Worm (Caenorhabditis elegans) whole organism, L4 larva: ENCODE measurements around the gene ZK632.11.

Source experiments
- F44E2.7 ChIP-seq: fragments of 200-800 bp; sonication (Bioruptor generic); IDR thresholded peaks from 2 replicates; pipeline ENCODE4 v2.1.2; 2022; ENCODE audit warnings: missing genetic modification characterization, missing compliant biosample characterization
- F49E8.2 ChIP-seq: sonication (generic microtip); optimal IDR thresholded peaks from 2 replicates; lab custom pipeline; 2016; ENCODE audit warnings: missing compliant biosample characterization, mild to moderate bottlenecking, missing genetic modification characterization, borderline replicate concordance
- T20F7.1 ChIP-seq: fragments of 200-800 bp; sonication (Bioruptor generic); optimal IDR thresholded peaks from 2 replicates; lab custom pipeline; 2018; ENCODE audit warnings: mild to moderate bottlenecking, missing genetic modification characterization, missing compliant biosample characterization
- T26A8.4 ChIP-seq: fragments of 200-800 bp; sonication (Bioruptor generic); IDR thresholded peaks from 2 replicates; pipeline ENCODE4 v1.3.6; 2022; ENCODE audit warnings: missing genetic modification characterization, missing compliant biosample characterization
- ZK546.5 ChIP-seq, 2 experiments: sonication (generic microtip); optimal IDR thresholded peaks; 2 replicates each; lab custom pipeline; 2017; ENCODE audit warnings: missing biosample characterization in 2 of 2, missing genetic modification characterization in 2 of 2
- aha-1 ChIP-seq: fragments of 150-350 bp; peaks from one replicate; lab custom pipeline; 2014; ENCODE audit warnings: missing biosample characterization, missing genetic modification characterization
- arid-1 ChIP-seq: fragments of 200-800 bp; sonication (Bioruptor generic); conservative IDR thresholded peaks from 2 replicates; pipeline ENCODE4 v1.3.6; 2022; ENCODE audit warnings: missing genetic modification reagents, missing genetic modification characterization, missing compliant biosample characterization
- ceh-28 ChIP-seq: fragments of 150-350 bp; optimal IDR thresholded peaks from 2 replicates; lab custom pipeline; 2014; ENCODE audit warnings: missing biosample characterization, missing genetic modification reagents, missing genetic modification characterization
- ceh-62 ChIP-seq: sonication (generic microtip); optimal IDR thresholded peaks from 2 replicates; lab custom pipeline; 2017; ENCODE audit warnings: missing biosample characterization, missing genetic modification characterization
- ces-1 ChIP-seq: fragments of 150-350 bp; sonication (generic microtip); optimal IDR thresholded peaks from 4 replicates; lab custom pipeline; 2014; ENCODE audit warnings: missing biosample characterization, missing genetic modification reagents, missing genetic modification characterization
- daf-16 ChIP-seq, 3 experiments: sonication (generic microtip); optimal IDR thresholded peaks; 2 replicates each; lab custom pipeline; 2016 to 2017; ENCODE audit warnings: missing genetic modification characterization in 3 of 3, missing genetic modification reagents in 3 of 3, mild to moderate bottlenecking in 2 of 3, missing compliant biosample characterization in 2 of 3, missing biosample characterization in 1 of 3, moderate library complexity in 1 of 3
- dve-1 ChIP-seq: sonication (generic microtip); optimal IDR thresholded peaks from 2 replicates; lab custom pipeline; 2017; ENCODE audit warnings: antibody characterized with exemption, mild to moderate bottlenecking, missing genetic modification characterization, missing compliant biosample characterization; ENCODE audit not compliant: insufficient read depth
- egl-43 ChIP-seq: fragments of 200-800 bp; sonication (Bioruptor generic); IDR thresholded peaks from 2 replicates; pipeline ENCODE4 v1.3.6; 2022; ENCODE audit warnings: missing genetic modification reagents, missing genetic modification characterization, missing compliant biosample characterization
- gei-8 ChIP-seq: fragments of 200-800 bp; sonication (Bioruptor generic); optimal IDR thresholded peaks from 2 replicates; lab custom pipeline; 2018; ENCODE audit warnings: mild to moderate bottlenecking, missing genetic modification characterization, missing compliant biosample characterization
- hif-1 ChIP-seq, 2 experiments: sonication (generic microtip); optimal IDR thresholded peaks; 2 replicates each; lab custom pipeline; 2016 to 2017; ENCODE audit warnings: missing compliant biosample characterization in 2 of 2, missing genetic modification characterization in 2 of 2, missing genetic modification reagents in 2 of 2, missing genotype in 2 of 2, mild to moderate bottlenecking in 1 of 2
- hlh-11 ChIP-seq: fragments of 200-800 bp; sonication (Bioruptor generic); optimal IDR thresholded peaks from 2 replicates; lab custom pipeline; 2018; ENCODE audit warnings: mild to moderate bottlenecking, missing genetic modification characterization, missing compliant biosample characterization
- hlh-30 ChIP-seq: sonication (generic microtip); optimal IDR thresholded peaks from 2 replicates; lab custom pipeline; 2017; ENCODE audit warnings: antibody characterized with exemption, mild to moderate bottlenecking, missing genetic modification characterization, missing compliant biosample characterization; ENCODE audit not compliant: insufficient read depth
- hmg-1.1 ChIP-seq: fragments of 200-800 bp; sonication (Bioruptor generic); IDR thresholded peaks from 2 replicates; pipeline ENCODE4 v1.3.6; 2022; ENCODE audit warnings: missing genetic modification reagents, missing genetic modification characterization, missing compliant biosample characterization
- lin-38 ChIP-seq: fragments of 200-800 bp; sonication (Bioruptor generic); IDR thresholded peaks from 2 replicates; pipeline ENCODE4 v1.3.6; 2022; ENCODE audit warnings: missing genetic modification reagents, missing genetic modification characterization, missing compliant biosample characterization
- lsy-2 ChIP-seq, 2 experiments: fragments of 150-350 bp in 1 of 2; sonication (generic microtip) in 1 of 2; optimal IDR thresholded peaks; 2 replicates each; lab custom pipeline; 2014 to 2017; ENCODE audit warnings: missing biosample characterization in 2 of 2, missing genetic modification characterization in 2 of 2
- madf-9 ChIP-seq: fragments of 200-800 bp; sonication (Bioruptor generic); conservative IDR thresholded peaks from 2 replicates; pipeline ENCODE4 v1.3.6; 2022; ENCODE audit warnings: missing genetic modification reagents, missing genetic modification characterization, missing compliant biosample characterization
- mdl-1 ChIP-seq, 2 experiments: fragments of 150-350 bp in 1 of 2; sonication (generic microtip) in 1 of 2; optimal IDR thresholded peaks; 2 replicates each; lab custom pipeline; 2014 to 2017; ENCODE audit warnings: missing biosample characterization in 2 of 2, missing genetic modification characterization in 2 of 2
- mdt-29 ChIP-seq: fragments of 200-800 bp; sonication (Bioruptor generic); IDR thresholded peaks from 2 replicates; pipeline ENCODE4 v1.3.6; 2022; ENCODE audit warnings: missing genetic modification reagents, missing genetic modification characterization, missing compliant biosample characterization
- mep-1 ChIP-seq: fragments of 150-350 bp; sonication (generic microtip); optimal IDR thresholded peaks from 3 replicates; lab custom pipeline; 2014; ENCODE audit warnings: missing biosample characterization, missing genetic modification characterization
- mes-2 ChIP-seq: sonication (generic microtip); optimal IDR thresholded peaks from 2 replicates; lab custom pipeline; 2016; ENCODE audit warnings: missing genotype, mild to moderate bottlenecking, missing genetic modification characterization, missing compliant biosample characterization; ENCODE audit not compliant: poor library complexity, severe bottlenecking
- mxl-3 ChIP-seq: fragments of 200-800 bp; sonication (Bioruptor generic); optimal IDR thresholded peaks from 2 replicates; lab custom pipeline; 2018; ENCODE audit warnings: mild to moderate bottlenecking, missing genetic modification characterization, missing compliant biosample characterization
- nhr-10 ChIP-seq: fragments of 150-350 bp; optimal IDR thresholded peaks from 2 replicates; lab custom pipeline; 2014; ENCODE audit warnings: missing biosample characterization, missing genetic modification characterization
- nhr-11 ChIP-seq: fragments of 150-350 bp; optimal IDR thresholded peaks from 2 replicates; lab custom pipeline; 2014; ENCODE audit warnings: missing biosample characterization, missing genetic modification characterization
- nhr-25 ChIP-seq: sonication (generic microtip); optimal IDR thresholded peaks from 2 replicates; lab custom pipeline; 2017; ENCODE audit warnings: missing genetic modification characterization, mild to moderate bottlenecking, missing compliant biosample characterization, antibody characterized with exemption, moderate library complexity, borderline replicate concordance; ENCODE audit not compliant: insufficient read depth
- nhr-6 ChIP-seq: fragments of 150-350 bp; optimal IDR thresholded peaks from 2 replicates; lab custom pipeline; 2014; ENCODE audit warnings: missing biosample characterization, missing genetic modification characterization
- nhr-77 ChIP-seq: fragments of 150-350 bp; optimal IDR thresholded peaks from 2 replicates; lab custom pipeline; 2014; ENCODE audit warnings: missing biosample characterization, missing genetic modification characterization
- pha-4 ChIP-seq, 2 experiments: fragments of 150-350 bp in 1 of 2; fragments of 200-800 bp in 1 of 2; sonication (Bioruptor generic) in 1 of 2; IDR thresholded peaks in 1 of 2; optimal IDR thresholded peaks in 1 of 2; 2 replicates each; pipeline versions ENCODE4 v1.3.6 to Lab custom; 2014 to 2022; ENCODE audit warnings: missing genetic modification characterization in 2 of 2, missing genetic modification reagents in 2 of 2, missing biosample characterization in 1 of 2, missing compliant biosample characterization in 1 of 2
- pqm-1 ChIP-seq: sonication (generic microtip); optimal IDR thresholded peaks from 2 replicates; lab custom pipeline; 2017; ENCODE audit warnings: missing biosample characterization, missing genetic modification characterization
- rbr-2 ChIP-seq: sonication (generic microtip); optimal IDR thresholded peaks from 2 replicates; lab custom pipeline; 2016; ENCODE audit warnings: missing genotype, missing genetic modification characterization, missing compliant biosample characterization
- spr-3 ChIP-seq: fragments of 200-800 bp; sonication (Bioruptor generic); optimal IDR thresholded peaks from 2 replicates; lab custom pipeline; 2018; ENCODE audit warnings: mild to moderate bottlenecking, missing genetic modification characterization, missing compliant biosample characterization
- zip-11 ChIP-seq: fragments of 200-800 bp; sonication (Bioruptor generic); IDR thresholded peaks from 2 replicates; pipeline ENCODE4 v1.3.6; 2022; ENCODE audit warnings: missing genetic modification characterization, missing compliant biosample characterization
- ztf-11 ChIP-seq: fragments of 150-350 bp; optimal IDR thresholded peaks from 2 replicates; lab custom pipeline; 2014; ENCODE audit warnings: missing biosample characterization, missing genetic modification characterization

The ZK632.11 gene

DNA sequence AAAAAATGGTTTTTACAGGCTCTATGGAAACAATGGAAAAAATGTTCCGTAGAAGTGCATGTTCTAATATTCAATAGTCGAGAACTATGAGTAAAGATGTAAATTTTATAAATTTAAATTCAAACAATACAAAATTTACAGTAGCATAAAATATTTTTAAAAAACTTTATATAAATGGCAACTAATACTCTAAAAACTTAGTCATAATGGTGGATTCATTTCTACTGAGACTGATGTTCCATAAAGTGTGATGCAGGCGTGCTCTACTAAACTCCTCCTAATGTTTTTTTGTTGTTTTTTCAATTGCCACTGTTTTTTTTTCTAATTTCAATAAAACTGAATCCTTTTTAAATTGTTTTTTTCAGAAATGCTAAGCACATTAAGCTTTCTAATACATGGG, 19.5 kb upstream of the ZK632.11 start, which contains the start of gene gtap-2:
Gene gtap-2 (plus strand): TSS at position 366 of the 400 bp plus-strand sequence.
- no peak for TF ChIP-seq ceh-62 (tag; lab: Kevin White, UChicago)
- TF ChIP-seq T20F7.1: peak; percentile 37
- no peak for TF ChIP-seq zip-11 (GFP tag; lab: Robert Waterston, UW)
- no peak for TF ChIP-seq mep-1
- TF ChIP-seq lin-38 (GFP tag; lab: Robert Waterston, UW): peak; percentile 53
- no peak for TF ChIP-seq hmg-1.1 (GFP tag; lab: Robert Waterston, UW)
- TF ChIP-seq hif-1 (tag; optimal IDR thresholded peaks at IDR 0.05; lab: Kevin White, UChicago): peak in 1 of 2 experiments; percentile 54
- peak; percentile 35 for TF ChIP-seq mes-2 (tag; lab: Kevin White, UChicago)
- TF ChIP-seq F49E8.2 (tag; lab: Kevin White, UChicago): no peak
- no peak for TF ChIP-seq ztf-11 (tag; lab: Kevin White, UChicago)
- peak in 1 of 2 experiments; percentile 37 for TF ChIP-seq lsy-2 (tag; optimal IDR thresholded peaks at IDR 0.05; lab: Kevin White, UChicago)
- peak; percentile 3 for TF ChIP-seq dve-1 (tag; lab: Kevin White, UChicago)
- peak; percentile 9 for TF ChIP-seq hlh-30
- TF ChIP-seq spr-3 (GFP tag; lab: Kevin White, UChicago): no peak
- TF ChIP-seq daf-16 (GFP tag; optimal IDR thresholded peaks at IDR 0.05; lab: Kevin White, UChicago): no peak
- no peak for TF ChIP-seq daf-16 (tag; optimal IDR thresholded peaks at IDR 0.05; lab: Kevin White, UChicago)

DNA sequence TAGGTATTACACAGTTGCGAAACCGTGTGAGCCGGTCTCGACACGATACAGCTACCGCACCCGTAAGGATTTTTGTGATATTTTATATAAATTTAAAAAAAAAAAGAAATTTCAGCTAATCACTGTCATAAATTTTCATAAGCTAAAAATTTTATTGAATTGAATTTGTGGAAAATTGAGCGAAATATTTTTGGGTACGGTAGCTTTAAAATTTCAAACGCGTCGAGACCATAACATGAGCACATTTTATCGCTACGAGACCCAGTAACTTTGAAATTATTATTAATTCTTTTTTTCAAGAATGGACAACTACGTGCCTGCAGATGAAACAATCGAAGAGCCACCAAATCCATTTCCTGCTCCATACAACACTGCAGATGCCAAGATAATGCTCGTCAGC, 14.6 kb upstream of the ZK632.11 start, which contains the start of gene ZK632.14:
Gene ZK632.14 (plus strand): TSS at position 301 of the 400 bp plus-strand sequence.
- TF ChIP-seq T26A8.4 (GFP tag; lab: Robert Waterston, UW): 0 out of 2 replicates have a peak, but pooled peaks have one; percentile 13
- TF ChIP-seq mdt-29 (GFP tag; lab: Robert Waterston, UW): no peak
- no peak for TF ChIP-seq nhr-25 (tag; lab: Kevin White, UChicago)
- TF ChIP-seq pqm-1 (tag; lab: Kevin White, UChicago): no peak

DNA sequence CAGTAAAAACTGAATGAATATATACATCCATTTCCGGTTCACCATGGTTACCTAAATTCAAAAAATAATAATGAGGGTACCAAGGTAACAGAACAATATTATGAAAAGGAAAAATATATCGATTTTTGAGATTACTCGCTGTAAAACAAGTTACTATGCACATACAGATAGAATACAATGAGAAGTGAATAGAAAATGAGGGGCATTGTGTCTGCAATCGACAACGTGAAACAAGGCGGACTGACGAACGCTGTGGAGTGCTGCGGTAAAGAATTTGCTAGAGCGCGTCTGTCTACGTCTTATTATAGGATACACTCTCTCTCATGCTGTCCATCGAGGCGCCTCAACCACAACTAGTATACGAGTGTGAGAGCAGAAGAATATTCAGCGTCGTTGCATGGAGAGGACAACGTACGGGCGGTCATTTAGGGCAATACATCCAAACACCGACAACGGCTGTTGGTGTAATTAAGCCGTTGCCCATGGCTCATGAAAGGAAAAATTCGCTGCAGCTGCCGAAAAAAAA, 10.6 kb upstream of the ZK632.11 start, which contains the start of gene cnx-1:
Gene cnx-1 (minus strand): TSS at position 51 of the 526 bp plus-strand sequence.
- no peak for TF ChIP-seq nhr-10 (tag; lab: Kevin White, UChicago)
- no peak for TF ChIP-seq arid-1 (GFP tag; lab: Robert Waterston, UW)
- 0 out of 2 replicates have a peak, but pooled peaks have one; percentile 22 for TF ChIP-seq F44E2.7
- peak in 1 of 2 experiments; percentile 52 for TF ChIP-seq lsy-2 (tag; optimal IDR thresholded peaks at IDR 0.05; lab: Kevin White, UChicago)
- no peak for TF ChIP-seq nhr-77 (tag; lab: Kevin White, UChicago)
- peak; percentile 28 for TF ChIP-seq ceh-28
- TF ChIP-seq mes-2 (tag; lab: Kevin White, UChicago): peak; percentile 41
- no peak for TF ChIP-seq gei-8 (GFP tag; lab: Kevin White, UChicago)
- no peak for TF ChIP-seq pqm-1 (tag; lab: Kevin White, UChicago)
- peak; percentile 63 for TF ChIP-seq nhr-6
- peak; percentile 45 for TF ChIP-seq mxl-3 (GFP tag; lab: Kevin White, UChicago)
- peak in 1 of 2 experiments; percentile 31 for TF ChIP-seq mdl-1 (tag; optimal IDR thresholded peaks at IDR 0.05; lab: Kevin White, UChicago)
- TF ChIP-seq ZK546.5 (tag; optimal IDR thresholded peaks at IDR 0.05; lab: Kevin White, UChicago): no peak
- no peak for TF ChIP-seq ces-1 (GFP tag; lab: Kevin White, UChicago)
- TF ChIP-seq rbr-2 (tag; lab: Kevin White, UChicago): peak; percentile 33
- TF ChIP-seq madf-9 (GFP tag; lab: Robert Waterston, UW): no peak
- TF ChIP-seq hlh-11 (tag; lab: Kevin White, UChicago): peak; percentile 16
- TF ChIP-seq nhr-11 (tag; lab: Kevin White, UChicago): peak; percentile 30
- TF ChIP-seq aha-1: peak; percentile 84
- TF ChIP-seq pha-4 (GFP tag; IDR thresholded peaks at IDR 0.05; lab: Robert Waterston, UW): no peak
- peak; percentile 58 for TF ChIP-seq pha-4 (tag; optimal IDR thresholded peaks at IDR 0.05; lab: Kevin White, UChicago)
- TF ChIP-seq hlh-30: no peak
- peak; percentile 43 for TF ChIP-seq mep-1
- peak; percentile 55; the same call in 1 of the 2 replicates for TF ChIP-seq egl-43 (GFP tag; lab: Robert Waterston, UW)
- peak; percentile 22 for TF ChIP-seq dve-1 (tag; lab: Kevin White, UChicago)
